Worm (Caenorhabditis elegans): ENCODE data around the gene srg-5.

DNA sequence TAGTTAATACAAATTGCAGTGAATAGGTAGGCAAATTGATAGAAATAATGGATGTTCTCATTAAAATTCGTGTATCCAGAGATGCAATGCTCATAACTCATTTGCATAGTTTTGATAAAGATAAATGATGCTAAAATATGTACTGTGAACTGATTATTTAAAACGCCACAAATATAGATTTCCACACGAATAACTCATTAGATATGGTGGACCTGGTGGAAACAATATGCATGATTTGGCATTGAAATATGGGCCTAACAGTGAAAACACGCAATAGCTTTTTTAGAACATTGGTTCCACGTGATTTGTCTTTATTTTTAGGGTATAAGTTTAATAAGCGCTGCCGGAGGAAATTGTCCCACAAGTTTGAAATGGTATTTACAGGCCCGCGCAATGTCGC is 5.9 kb upstream of the srg-5 start, which contains the start of gene srg-3:
- no peak for TF ChIP-seq nhr-76 (tag; optimal IDR thresholded peaks at IDR 0.05)
- TF ChIP-seq unc-62 (GFP tag; optimal IDR thresholded peaks at IDR 0.05), result no peak
- TF ChIP-seq nhr-28 (tag; optimal IDR thresholded peaks at IDR 0.05), result no peak

Data from whole organism, mixed stage, embryonic.